Worm (Caenorhabditis elegans): ENCODE results near the gene M01F1.8.

DNA sequence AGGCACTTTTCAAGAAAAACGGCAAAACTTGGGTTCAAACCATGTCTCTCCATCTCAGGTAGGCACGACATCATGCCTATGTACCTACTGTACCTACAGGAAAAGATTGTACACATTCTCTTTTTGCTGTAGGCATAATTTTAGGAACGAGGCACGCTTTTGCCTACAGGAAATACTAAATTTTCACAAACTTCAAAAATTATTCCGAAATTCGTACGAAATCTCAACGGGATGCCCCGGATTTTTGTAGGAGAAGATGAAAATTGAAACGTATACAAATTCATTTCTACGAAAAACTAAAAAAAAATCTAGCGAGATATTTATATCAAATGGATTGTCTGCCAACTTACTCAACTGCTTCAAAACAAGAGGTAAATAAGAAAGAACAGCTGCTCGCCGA is 45.7 kb upstream of the M01F1.8 start, which contains the start of gene C54C6.11:
- TF ChIP-seq pha-4 (tag; optimal IDR thresholded peaks at IDR 0.05) (no peak), nhr-76 (tag; optimal IDR thresholded peaks at IDR 0.05) (no peak)

Measured in whole organism, mixed stage, embryonic.